Worm (Caenorhabditis elegans) whole organism, dauer: ENCODE measurements around the gene T05G5.4.

Experiments
- unc-62 ChIP-seq: sonication (generic microtip); optimal IDR thresholded peaks from 2 replicates; lab custom pipeline; 2017; ENCODE audit warnings: missing biosample characterization, missing genetic modification reagents, missing genetic modification characterization

Gene T05G5.4

DNA sequence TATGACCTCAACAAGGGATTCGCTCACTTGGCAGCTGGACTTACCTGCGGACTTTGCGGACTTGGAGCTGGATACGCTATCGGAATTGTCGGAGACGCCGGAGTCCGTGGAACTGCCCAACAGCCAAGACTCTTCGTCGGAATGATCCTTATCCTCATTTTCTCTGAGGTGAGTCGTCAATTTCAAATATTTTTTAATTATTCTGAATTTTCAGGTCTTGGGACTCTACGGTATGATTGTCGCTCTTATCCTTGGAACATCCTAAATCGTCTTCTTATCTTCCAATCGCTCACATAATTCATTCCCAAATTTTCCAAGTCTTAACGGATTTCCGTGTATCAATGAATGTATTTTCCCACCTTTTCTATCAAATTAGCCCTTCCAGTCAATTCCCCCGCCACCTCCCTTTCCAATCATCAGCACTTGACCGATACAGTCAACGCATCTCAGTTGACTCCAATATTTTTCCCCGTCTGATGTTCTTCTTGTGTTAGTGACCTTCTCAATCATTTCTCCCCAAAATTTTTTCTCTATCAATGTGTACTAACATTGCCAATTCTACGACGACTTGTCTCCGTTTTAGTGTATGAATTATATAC lies 33.8 kb downstream of the T05G5.4 start, which contains the start of gene R10E11.6:
R10E11.6 (plus strand) TSS at position 524 of the 599 bp plus-strand sequence.
- TF ChIP-seq unc-62 (GFP tag; lab: Kevin White, UChicago) = no peak

DNA sequence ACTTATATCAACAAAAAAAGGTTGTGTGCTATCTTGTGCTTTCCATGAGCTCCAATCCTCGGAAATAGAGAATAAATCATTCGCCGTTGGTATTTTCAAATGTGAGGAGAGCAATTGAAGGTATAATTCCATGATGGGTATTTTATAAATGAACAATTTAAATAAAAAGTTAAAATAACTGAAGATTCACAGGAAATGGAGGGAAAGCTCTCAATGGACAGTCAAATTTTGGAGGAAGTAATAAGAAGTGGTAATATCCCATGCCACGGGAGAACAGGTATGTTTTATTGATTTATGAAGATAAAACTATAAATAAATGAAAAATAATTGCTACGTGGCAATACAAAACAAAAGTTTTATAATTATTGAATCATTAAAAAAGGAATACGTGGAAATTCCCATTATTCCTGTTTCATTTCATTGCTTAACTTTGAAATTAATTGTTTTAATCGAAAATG lies 34.4 kb downstream of the T05G5.4 start:
- TF ChIP-seq unc-62 (GFP tag; lab: Kevin White, UChicago) = no peak

- no peak for TF ChIP-seq unc-62 (GFP tag; lab: Kevin White, UChicago)
These were observed 38.0 kb downstream of the T05G5.4 start for ce11 chrIII:9786776-9787175.

ce11 chrIII:9789083-9789482 lies 40.3 kb downstream of the T05G5.4 start:
- TF ChIP-seq unc-62 (GFP tag; lab: Kevin White, UChicago) = no peak

DNA sequence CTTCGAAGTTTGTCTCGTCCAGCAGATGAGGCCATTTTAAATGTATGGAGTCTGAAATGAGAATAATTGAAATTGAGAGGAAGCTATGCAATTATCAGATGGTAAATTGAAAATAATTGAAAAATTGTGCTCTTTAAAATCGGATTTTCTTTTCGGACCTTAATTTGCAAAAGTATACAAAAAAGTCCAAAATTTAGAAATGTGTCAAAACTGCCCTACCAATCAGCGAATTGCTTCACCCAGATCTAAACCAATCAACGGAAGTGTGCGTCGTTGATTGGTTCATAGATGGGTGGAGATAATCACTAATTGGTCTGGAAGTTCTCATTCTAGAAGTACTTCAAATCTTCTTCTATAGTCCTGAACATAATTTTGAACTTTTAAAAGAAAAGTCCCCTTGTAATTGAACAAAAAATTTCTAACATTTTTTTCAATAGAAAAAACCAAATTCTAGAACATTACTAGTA lies 40.9 kb downstream of the T05G5.4 start, which contains the start of gene R10E11.5:
R10E11.5 (minus strand) TSS at position 51 of the 467 bp plus-strand sequence.
- no peak for TF ChIP-seq unc-62 (GFP tag; lab: Kevin White, UChicago)

DNA sequence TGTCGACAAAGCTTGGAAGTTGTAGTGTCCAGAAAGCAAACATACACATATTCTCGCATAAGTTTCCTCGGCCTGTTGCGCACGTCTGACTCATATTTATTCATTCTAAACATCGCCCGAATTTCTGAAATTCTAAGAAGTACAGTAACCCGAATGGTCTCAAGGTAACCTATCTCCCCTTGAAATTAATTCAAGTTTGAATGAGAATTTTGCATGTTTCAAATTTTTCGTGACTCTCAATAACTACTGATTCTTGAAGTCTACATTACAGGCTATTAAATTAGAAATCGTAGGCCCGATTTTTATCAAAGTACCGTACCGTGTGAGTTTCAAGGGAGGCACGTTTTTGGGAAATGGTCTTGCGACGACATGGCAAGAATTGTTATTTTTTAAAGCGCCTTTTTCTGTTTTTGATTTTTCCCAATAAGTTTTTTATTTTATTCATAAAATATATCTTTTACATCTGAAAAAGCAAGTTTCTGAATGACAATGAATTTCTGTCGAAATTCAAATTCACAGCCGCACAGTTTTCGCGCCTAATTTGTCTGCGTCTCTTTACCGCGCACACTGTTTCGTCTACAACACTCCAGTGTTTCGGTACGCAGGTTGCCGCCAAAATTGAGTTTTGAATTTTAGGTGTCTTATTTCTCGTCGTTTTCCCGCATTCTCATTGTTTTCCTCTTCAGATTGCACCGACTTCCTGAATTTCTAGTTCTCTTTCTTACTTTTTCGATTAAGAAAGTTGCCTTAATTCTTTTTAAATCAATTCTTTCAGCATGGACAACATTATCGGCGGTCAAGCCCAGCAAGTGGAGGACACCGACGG lies 45.1 kb downstream of the T05G5.4 start, which contains the start of the genes R10E11.9 and mcm-6:
R10E11.9 (minus strand) TSS at position 51 of the 826 bp plus-strand sequence.
mcm-6 (plus strand) TSS at position 776 of the 826 bp plus-strand sequence.
- no peak for TF ChIP-seq unc-62 (GFP tag; lab: Kevin White, UChicago)

DNA sequence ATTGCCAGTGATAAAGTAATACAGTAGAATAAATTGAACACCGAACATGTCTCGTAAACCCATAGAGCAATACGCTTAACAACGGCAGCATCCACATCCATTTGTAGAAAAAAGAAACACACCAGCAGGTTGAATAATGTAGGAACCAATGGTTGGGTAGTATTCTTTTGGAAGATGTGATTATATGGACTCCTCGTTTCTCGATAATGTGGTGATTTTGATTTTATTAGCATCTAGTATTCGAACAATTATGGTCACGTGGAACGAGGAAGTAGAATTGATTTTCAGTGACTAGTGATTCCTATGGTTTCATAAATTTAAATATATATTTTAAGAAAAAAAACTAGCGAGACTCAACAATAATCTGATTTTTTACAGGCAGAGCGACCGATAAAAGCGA lies 47.7 kb downstream of the T05G5.4 start, which contains the start of gene srxa-10:
srxa-10 (minus strand) TSS at position 101 of the 400 bp plus-strand sequence.
- TF ChIP-seq unc-62 (GFP tag; lab: Kevin White, UChicago) = no peak

- TF ChIP-seq unc-62 (GFP tag; lab: Kevin White, UChicago) = no peak
These were observed 49.9 kb downstream of the T05G5.4 start, which contains the start of gene ZK632.2 for ce11 chrIII:9798478-9799157. TSS of gene ZK632.2 (plus strand) at chrIII:9799107.
